Fruit fly (Drosophila melanogaster): Measurements from ENCODE around the gene CG10602.

The CG10602 gene

dm6 chr2L:18886904-18887303, 27.9 kb upstream of the CG10602 start:
- no peak for TF ChIP-seq pan (optimal IDR thresholded peaks at IDR 0.05)
- TF ChIP-seq psq (optimal IDR thresholded peaks at IDR 0.05) = no peak
- TF ChIP-seq EcR (GFP tag; optimal IDR thresholded peaks at IDR 0.05) = no peak
- no peak for TF ChIP-seq CG8478 (optimal IDR thresholded peaks at IDR 0.05)
- no peak for TF ChIP-seq Dll (optimal IDR thresholded peaks at IDR 0.05)
- no peak for TF ChIP-seq usp (GFP tag; optimal IDR thresholded peaks at IDR 0.05)

- TF ChIP-seq pan (optimal IDR thresholded peaks at IDR 0.05) = no peak
- no peak for TF ChIP-seq psq (optimal IDR thresholded peaks at IDR 0.05)
- TF ChIP-seq CG8478 (optimal IDR thresholded peaks at IDR 0.05) = no peak
- TF ChIP-seq Dll (optimal IDR thresholded peaks at IDR 0.05) = no peak
- no peak for TF ChIP-seq usp (GFP tag; optimal IDR thresholded peaks at IDR 0.05)
- TF ChIP-seq EcR (GFP tag; optimal IDR thresholded peaks at IDR 0.05) = no peak
Observed at dm6 chr2L:18884783-18885182, 25.7 kb upstream of the CG10602 start.

dm6 chr2L:18882734-18883133, 23.7 kb upstream of the CG10602 start:
- no peak for TF ChIP-seq pan (optimal IDR thresholded peaks at IDR 0.05)
- no peak for TF ChIP-seq psq (optimal IDR thresholded peaks at IDR 0.05)
- no peak for TF ChIP-seq CG8478 (optimal IDR thresholded peaks at IDR 0.05)
- no peak for TF ChIP-seq Dll (optimal IDR thresholded peaks at IDR 0.05)

dm6 chr2L:18881014-18881660, 22.1 kb upstream of the CG10602 start, which contains the start of gene tup:
TSS of gene tup (minus strand) at chr2L:18881261.
- no peak for TF ChIP-seq usp (GFP tag; optimal IDR thresholded peaks at IDR 0.05)
- TF ChIP-seq EcR (GFP tag; optimal IDR thresholded peaks at IDR 0.05) = peak in 1 of 2 experiments; percentile 18
- TF ChIP-seq Dll (optimal IDR thresholded peaks at IDR 0.05) = no peak
- TF ChIP-seq pan (optimal IDR thresholded peaks at IDR 0.05) = no peak
- TF ChIP-seq psq (optimal IDR thresholded peaks at IDR 0.05) = no peak
- TF ChIP-seq CG8478 (optimal IDR thresholded peaks at IDR 0.05) = peak; percentile 86

- no peak for TF ChIP-seq CG8478 (optimal IDR thresholded peaks at IDR 0.05)
- no peak for TF ChIP-seq psq (optimal IDR thresholded peaks at IDR 0.05)
- no peak for TF ChIP-seq pan (optimal IDR thresholded peaks at IDR 0.05)
- no peak for TF ChIP-seq usp (GFP tag; optimal IDR thresholded peaks at IDR 0.05)
- no peak for TF ChIP-seq Dll (optimal IDR thresholded peaks at IDR 0.05)
- TF ChIP-seq EcR (GFP tag; optimal IDR thresholded peaks at IDR 0.05) = no peak
Observed at dm6 chr2L:18878439-18878838, 19.4 kb upstream of the CG10602 start.

dm6 chr2L:18875213-18875612, 16.2 kb upstream of the CG10602 start:
- TF ChIP-seq Dll (optimal IDR thresholded peaks at IDR 0.05) (peak; percentile 22), EcR (GFP tag; optimal IDR thresholded peaks at IDR 0.05) (no peak)

- TF ChIP-seq EcR (GFP tag; optimal IDR thresholded peaks at IDR 0.05) = no peak
- TF ChIP-seq pan (optimal IDR thresholded peaks at IDR 0.05) = no peak
- no peak for TF ChIP-seq usp (GFP tag; optimal IDR thresholded peaks at IDR 0.05)
- no peak for TF ChIP-seq psq (optimal IDR thresholded peaks at IDR 0.05)
- no peak for TF ChIP-seq Dll (optimal IDR thresholded peaks at IDR 0.05)
Observed at dm6 chr2L:18871822-18872221, 12.8 kb upstream of the CG10602 start.

dm6 chr2L:18867815-18868214, 8.8 kb upstream of the CG10602 start:
- TF ChIP-seq CG8478 (optimal IDR thresholded peaks at IDR 0.05) = no peak
- no peak for TF ChIP-seq psq (optimal IDR thresholded peaks at IDR 0.05)
- TF ChIP-seq usp (GFP tag; optimal IDR thresholded peaks at IDR 0.05) = no peak
- no peak for TF ChIP-seq Dll (optimal IDR thresholded peaks at IDR 0.05)
- no peak for TF ChIP-seq EcR (GFP tag; optimal IDR thresholded peaks at IDR 0.05)
- TF ChIP-seq pan (optimal IDR thresholded peaks at IDR 0.05) = no peak

- no peak for TF ChIP-seq EcR (GFP tag; optimal IDR thresholded peaks at IDR 0.05)
- no peak for TF ChIP-seq psq (optimal IDR thresholded peaks at IDR 0.05)
- no peak for TF ChIP-seq CG8478 (optimal IDR thresholded peaks at IDR 0.05)
- no peak for TF ChIP-seq usp (GFP tag; optimal IDR thresholded peaks at IDR 0.05)
- TF ChIP-seq pan (optimal IDR thresholded peaks at IDR 0.05) = no peak
- no peak for TF ChIP-seq Dll (optimal IDR thresholded peaks at IDR 0.05)
Observed at dm6 chr2L:18866582-18866981, 7.5 kb upstream of the CG10602 start.

- TF ChIP-seq Dll (optimal IDR thresholded peaks at IDR 0.05) (no peak), CG8478 (optimal IDR thresholded peaks at IDR 0.05) (no peak), EcR (GFP tag; optimal IDR thresholded peaks at IDR 0.05) (no peak), pan (optimal IDR thresholded peaks at IDR 0.05) (no peak), usp (GFP tag; optimal IDR thresholded peaks at IDR 0.05) (no peak), psq (optimal IDR thresholded peaks at IDR 0.05) (no peak)
Observed at dm6 chr2L:18864981-18865380, 5.9 kb upstream of the CG10602 start.

dm6 chr2L:18864093-18864492, 5.0 kb upstream of the CG10602 start:
- no peak for TF ChIP-seq Dll (optimal IDR thresholded peaks at IDR 0.05)
- TF ChIP-seq usp (GFP tag; optimal IDR thresholded peaks at IDR 0.05) = no peak
- TF ChIP-seq psq (optimal IDR thresholded peaks at IDR 0.05) = no peak
- no peak for TF ChIP-seq CG8478 (optimal IDR thresholded peaks at IDR 0.05)
- TF ChIP-seq pan (optimal IDR thresholded peaks at IDR 0.05) = no peak
- no peak for TF ChIP-seq EcR (GFP tag; optimal IDR thresholded peaks at IDR 0.05)

dm6 chr2L:18860920-18861319, 1.9 kb upstream of the CG10602 start:
- TF ChIP-seq usp (GFP tag; optimal IDR thresholded peaks at IDR 0.05) (no peak), EcR (GFP tag; optimal IDR thresholded peaks at IDR 0.05) (no peak), Dll (optimal IDR thresholded peaks at IDR 0.05) (no peak), CG8478 (optimal IDR thresholded peaks at IDR 0.05) (no peak), psq (optimal IDR thresholded peaks at IDR 0.05) (no peak), pan (optimal IDR thresholded peaks at IDR 0.05) (no peak)

dm6 chr2L:18857635-18858059, 1.4 kb downstream of the CG10602 start:
- TF ChIP-seq EcR (GFP tag; optimal IDR thresholded peaks at IDR 0.05) = no peak
- TF ChIP-seq pan (optimal IDR thresholded peaks at IDR 0.05) = peak; percentile 81
- no peak for TF ChIP-seq Dll (optimal IDR thresholded peaks at IDR 0.05)
- TF ChIP-seq psq (optimal IDR thresholded peaks at IDR 0.05) = no peak
- no peak for TF ChIP-seq usp (GFP tag; optimal IDR thresholded peaks at IDR 0.05)
- no peak for TF ChIP-seq CG8478 (optimal IDR thresholded peaks at IDR 0.05)

Data from whole organism.